Worm (Caenorhabditis elegans) whole organism, early embryonic: ENCODE data around the gene elc-1.

ENCODE experiments used
- B0310.2 ChIP-seq: sonication (generic microtip); optimal IDR thresholded peaks from 2 replicates; lab custom pipeline; 2016; ENCODE audit warnings: mild to moderate bottlenecking, missing genetic modification characterization, missing compliant biosample characterization
- F13C5.2 ChIP-seq: sonication (generic microtip); optimal IDR thresholded peaks from 2 replicates; lab custom pipeline; 2017; ENCODE audit warnings: mild to moderate bottlenecking, missing genetic modification characterization, inconsistent platforms, missing compliant biosample characterization
- ama-1 ChIP-seq: fragments of 150-350 bp; optimal IDR thresholded peaks from 2 replicates; lab custom pipeline; 2014
- ceh-13 ChIP-seq: fragments of 200-800 bp; sonication (Bioruptor generic); optimal IDR thresholded peaks from 2 replicates; lab custom pipeline; 2018; ENCODE audit warnings: mild to moderate bottlenecking, missing genetic modification characterization, missing compliant biosample characterization
- ceh-36 ChIP-seq: sonication (generic microtip); optimal IDR thresholded peaks from 2 replicates; lab custom pipeline; 2016; ENCODE audit warnings: missing genetic modification characterization, inconsistent platforms, missing compliant biosample characterization
- ets-7 ChIP-seq: sonication (generic microtip); optimal IDR thresholded peaks from 2 replicates; lab custom pipeline; 2016; ENCODE audit warnings: missing genotype, missing genetic modification characterization, missing compliant biosample characterization
- flt-1 ChIP-seq: fragments of 200-800 bp; sonication (Bioruptor generic); IDR thresholded peaks from 2 replicates; pipeline ENCODE4 v1.3.6; 2022; ENCODE audit warnings: missing genetic modification characterization, missing compliant biosample characterization
- hmg-4 ChIP-seq: fragments of 200-800 bp; sonication (Bioruptor generic); optimal IDR thresholded peaks from 2 replicates; lab custom pipeline; 2018; ENCODE audit warnings: mild to moderate bottlenecking, missing genetic modification characterization, missing compliant biosample characterization
- pes-1 ChIP-seq: fragments of 200-800 bp; sonication (Bioruptor generic); IDR thresholded peaks from 2 replicates; pipeline ENCODE4 v1.3.6; 2022; ENCODE audit warnings: missing genetic modification reagents, missing genetic modification characterization, missing compliant biosample characterization
- scrt-1 ChIP-seq: fragments of 200-800 bp; sonication (Bioruptor generic); IDR thresholded peaks from 2 replicates; pipeline ENCODE4 v1.3.6; 2022; ENCODE audit warnings: missing genetic modification characterization, missing compliant biosample characterization
- sea-1 ChIP-seq: fragments of 200-800 bp; sonication (Bioruptor generic); conservative IDR thresholded peaks from 2 replicates; pipeline ENCODE4 v1.3.6; 2022; ENCODE audit warnings: missing genetic modification characterization, missing compliant biosample characterization
- tbx-11 ChIP-seq: fragments of 200-800 bp; sonication (Bioruptor generic); IDR thresholded peaks from 2 replicates; pipeline ENCODE4 v1.3.6; 2022; ENCODE audit warnings: missing genetic modification characterization, missing compliant biosample characterization
- tra-4 ChIP-seq: sonication (generic microtip); optimal IDR thresholded peaks from 2 replicates; lab custom pipeline; 2017; ENCODE audit warnings: missing genetic modification characterization, missing compliant biosample characterization

ce11 chrIII:1409139-1409538 lies 7.9 kb downstream of the elc-1 start, which contains the start of gene Y82E9BR.22:
- TF ChIP-seq ama-1 (lab: Kevin White, UChicago) (no peak), scrt-1 (GFP tag; lab: Robert Waterston, UW) (no peak), pes-1 (no peak), ceh-36 (tag; lab: Kevin White, UChicago) (no peak), tra-4 (no peak), ceh-13 (GFP tag; lab: Kevin White, UChicago) (no peak), B0310.2 (tag; lab: Kevin White, UChicago) (no peak), hmg-4 (GFP tag; lab: Kevin White, UChicago) (no peak), F13C5.2 (tag; lab: Kevin White, UChicago) (no peak), sea-1 (no peak), ets-7 (tag; lab: Kevin White, UChicago) (no peak), flt-1 (GFP tag; lab: Robert Waterston, UW) (no peak), tbx-11 (GFP tag; lab: Robert Waterston, UW) (no peak)
